Fruit fly (Drosophila melanogaster): Measurements from ENCODE around the gene disco-r.

Gene disco-r

DNA sequence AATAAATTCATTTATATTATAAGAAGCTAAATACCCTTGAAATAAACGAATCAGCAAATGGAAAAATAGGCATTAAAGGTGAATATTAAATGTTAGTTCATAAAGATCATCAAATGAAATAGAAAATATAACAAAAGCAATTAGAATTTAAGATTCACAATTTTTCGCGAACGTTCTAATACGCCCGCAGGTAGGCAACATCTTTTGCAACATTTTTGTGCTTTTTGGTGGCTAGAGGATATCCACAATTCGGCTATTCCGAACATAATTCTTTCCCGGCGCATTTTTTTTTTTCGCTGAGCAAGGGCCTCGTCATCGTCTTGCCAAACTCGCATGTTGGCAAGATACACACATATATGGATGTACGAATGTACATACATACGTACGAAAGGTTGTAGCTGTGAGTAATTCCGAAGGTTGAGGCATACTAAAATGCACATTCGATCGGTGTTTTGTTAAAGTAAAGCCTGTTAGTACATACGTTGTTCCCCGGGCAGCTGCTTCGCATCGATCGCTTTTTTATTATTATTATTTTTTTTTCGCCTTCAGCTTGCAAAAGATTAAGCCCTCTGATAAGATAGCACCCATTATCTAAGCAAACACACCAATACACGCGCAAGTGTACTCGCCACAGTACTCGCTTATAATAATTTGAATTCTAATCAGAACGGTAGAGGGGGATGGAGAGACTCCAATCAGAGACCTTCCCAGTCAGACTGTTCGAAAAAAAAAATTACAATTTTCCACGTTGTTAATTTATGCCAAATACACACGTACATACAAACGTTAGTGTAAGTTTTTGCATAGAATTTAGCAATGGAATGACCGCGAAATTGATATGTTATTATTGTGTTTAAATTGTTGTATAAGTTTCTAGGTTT is 46.2 kb downstream of the disco-r start:
- TF ChIP-seq pan (optimal IDR thresholded peaks at IDR 0.05) (no peak), woc (GFP tag; optimal IDR thresholded peaks at IDR 0.05) (peak; percentile 88), OdsH (GFP tag; optimal IDR thresholded peaks at IDR 0.05) (peak; percentile 60), fru (GFP tag; optimal IDR thresholded peaks at IDR 0.05) (peak; percentile 89), tai (GFP tag; optimal IDR thresholded peaks at IDR 0.05) (no peak), CrebA (GFP tag; optimal IDR thresholded peaks at IDR 0.05; ENCODE audit: borderline replicate concordance) (no peak), sv (GFP tag; optimal IDR thresholded peaks at IDR 0.05) (peak; percentile 21), Sp1 (GFP tag; optimal IDR thresholded peaks at IDR 0.05) (peak; percentile 70), Hnf4 (GFP tag; optimal IDR thresholded peaks at IDR 0.05) (peak; percentile 47), Mio (GFP tag; optimal IDR thresholded peaks at IDR 0.05) (no peak), ey (GFP tag; optimal IDR thresholded peaks at IDR 0.05) (peak; percentile 79), rgr (GFP tag; optimal IDR thresholded peaks at IDR 0.05) (peak; percentile 68), psq (GFP tag; optimal IDR thresholded peaks at IDR 0.05) (peak; percentile 68), dmrt93B (GFP tag; optimal IDR thresholded peaks at IDR 0.05) (peak; percentile 51), Myc (optimal IDR thresholded peaks at IDR 0.05) (no peak), Jra (GFP tag; optimal IDR thresholded peaks at IDR 0.05) (no peak), sage (GFP tag; optimal IDR thresholded peaks at IDR 0.05) (no peak), foxo (GFP tag; optimal IDR thresholded peaks at IDR 0.05) (peak in 1 of 2 experiments; percentile 86), Dif (GFP tag; optimal IDR thresholded peaks at IDR 0.05; ENCODE audit: partially characterized antibody) (no peak), HLH106 (tag; optimal IDR thresholded peaks at IDR 0.05) (peak; percentile 61), h (GFP tag; optimal IDR thresholded peaks at IDR 0.05) (peak; percentile 82), Rel (GFP tag; optimal IDR thresholded peaks at IDR 0.05) (no peak), Rel (tag; optimal IDR thresholded peaks at IDR 0.05) (peak; percentile 73), br (GFP tag; optimal IDR thresholded peaks at IDR 0.05) (peak; percentile 71)

DNA sequence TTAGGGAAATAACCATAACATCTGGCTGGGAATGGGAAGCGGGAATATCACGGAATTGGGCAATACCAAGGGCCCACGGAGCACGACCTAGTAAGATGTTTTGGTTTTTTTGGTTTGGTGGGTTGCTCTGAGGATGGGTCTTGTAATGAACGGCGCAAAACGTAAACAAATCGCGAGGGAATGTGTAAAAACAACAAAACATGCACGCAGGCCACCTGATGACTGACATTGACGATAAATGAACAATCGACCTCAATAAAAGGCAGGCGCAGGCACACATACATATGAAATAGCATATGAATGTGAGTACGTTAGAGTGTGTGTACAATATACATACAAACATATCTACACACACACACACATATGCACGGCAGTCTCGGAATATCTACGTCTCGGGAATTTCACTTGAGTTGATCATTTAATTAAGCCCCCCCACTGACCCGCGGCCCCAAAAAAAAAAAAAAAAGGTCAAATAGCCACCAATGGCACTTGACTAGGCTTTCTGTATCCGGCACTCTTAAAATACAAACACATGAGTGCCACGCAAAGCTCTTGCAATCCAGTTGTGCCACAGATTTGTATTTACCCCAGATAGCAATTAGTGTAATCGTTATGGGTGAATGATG is 47.9 kb downstream of the disco-r start:
- TF ChIP-seq dmrt93B (GFP tag; optimal IDR thresholded peaks at IDR 0.05): no peak
- TF ChIP-seq usp (GFP tag; optimal IDR thresholded peaks at IDR 0.05): no peak
- no peak for TF ChIP-seq N (GFP tag; optimal IDR thresholded peaks at IDR 0.05)
- no peak for TF ChIP-seq lola (GFP tag; optimal IDR thresholded peaks at IDR 0.05)

DNA sequence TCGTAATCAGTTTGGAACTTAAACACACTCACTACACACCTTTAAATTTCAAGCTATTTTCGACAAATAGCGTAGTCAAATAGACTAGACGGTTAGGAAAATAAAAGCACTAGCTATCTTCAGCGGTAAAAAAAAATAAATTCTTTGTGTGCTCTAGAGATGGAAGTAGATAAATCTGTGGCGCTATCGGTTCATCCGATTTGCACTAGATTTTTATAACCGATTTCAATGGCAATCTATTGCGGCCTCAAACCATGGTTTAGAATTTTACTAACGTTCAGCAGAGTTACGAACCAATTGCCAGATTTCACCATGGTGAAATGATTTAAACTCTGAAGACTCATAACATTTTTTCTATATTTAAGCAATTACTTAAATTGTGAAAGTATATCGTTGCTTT is 52.3 kb downstream of the disco-r start:
- no peak for TF ChIP-seq Hr83 (GFP tag; optimal IDR thresholded peaks at IDR 0.05; ENCODE audit: poor library complexity, severe bottlenecking)
- TF ChIP-seq Jra (GFP tag; optimal IDR thresholded peaks at IDR 0.05): no peak
- TF ChIP-seq Sp1 (GFP tag; optimal IDR thresholded peaks at IDR 0.05): no peak
- no peak for TF ChIP-seq ey (GFP tag; optimal IDR thresholded peaks at IDR 0.05)
- TF ChIP-seq CG32264 (GFP tag; optimal IDR thresholded peaks at IDR 0.05): no peak
- TF ChIP-seq GATAd (GFP tag; optimal IDR thresholded peaks at IDR 0.05): no peak
- no peak for TF ChIP-seq dmrt93B (GFP tag; optimal IDR thresholded peaks at IDR 0.05)
- TF ChIP-seq jim (GFP tag; optimal IDR thresholded peaks at IDR 0.05): no peak
- TF ChIP-seq N (GFP tag; optimal IDR thresholded peaks at IDR 0.05): no peak
- no peak for TF ChIP-seq Hr78 (GFP tag; optimal IDR thresholded peaks at IDR 0.05)
- peak; percentile 41 for TF ChIP-seq tai (GFP tag; optimal IDR thresholded peaks at IDR 0.05)
- TF ChIP-seq OdsH (GFP tag; optimal IDR thresholded peaks at IDR 0.05): no peak
- no peak for TF ChIP-seq Dfd (GFP tag; optimal IDR thresholded peaks at IDR 0.05)
- no peak for TF ChIP-seq br (GFP tag; optimal IDR thresholded peaks at IDR 0.05)
- no peak for TF ChIP-seq Abd-B (GFP tag; optimal IDR thresholded peaks at IDR 0.05)
- peak; percentile 27 for TF ChIP-seq h (GFP tag; optimal IDR thresholded peaks at IDR 0.05)
- TF ChIP-seq foxo (GFP tag; optimal IDR thresholded peaks at IDR 0.05): no peak
- TF ChIP-seq CrebA (GFP tag; optimal IDR thresholded peaks at IDR 0.05; ENCODE audit: borderline replicate concordance): no peak
- no peak for TF ChIP-seq Rel (GFP tag; optimal IDR thresholded peaks at IDR 0.05)
- peak; percentile 15 for TF ChIP-seq Rel (tag; optimal IDR thresholded peaks at IDR 0.05)
- peak; percentile 14 for TF ChIP-seq rgr (GFP tag; optimal IDR thresholded peaks at IDR 0.05)
- TF ChIP-seq lola (GFP tag; optimal IDR thresholded peaks at IDR 0.05): no peak
- no peak for TF ChIP-seq usp (GFP tag; optimal IDR thresholded peaks at IDR 0.05)
- TF ChIP-seq fru (GFP tag; optimal IDR thresholded peaks at IDR 0.05): no peak
- peak; percentile 9 for TF ChIP-seq woc (GFP tag; optimal IDR thresholded peaks at IDR 0.05)
- peak; percentile 3 for TF ChIP-seq brk (GFP tag; optimal IDR thresholded peaks at IDR 0.05)
- TF ChIP-seq Vsx2 (GFP tag; optimal IDR thresholded peaks at IDR 0.05; ENCODE audit: partially characterized antibody): no peak
- peak; percentile 65 for TF ChIP-seq Myc (optimal IDR thresholded peaks at IDR 0.05)
- no peak for TF ChIP-seq dsf (GFP tag; optimal IDR thresholded peaks at IDR 0.05; ENCODE audit: borderline replicate concordance)
- TF ChIP-seq HLH106 (tag; optimal IDR thresholded peaks at IDR 0.05): no peak
- no peak for TF ChIP-seq CG9705 (GFP tag; optimal IDR thresholded peaks at IDR 0.05)
- no peak for TF ChIP-seq Dif (GFP tag; optimal IDR thresholded peaks at IDR 0.05; ENCODE audit: partially characterized antibody)
- TF ChIP-seq pan (optimal IDR thresholded peaks at IDR 0.05): no peak
- TF ChIP-seq Mio (GFP tag; optimal IDR thresholded peaks at IDR 0.05): no peak
- no peak for TF ChIP-seq sv (GFP tag; optimal IDR thresholded peaks at IDR 0.05)
- TF ChIP-seq psq (GFP tag; optimal IDR thresholded peaks at IDR 0.05): no peak
- TF ChIP-seq Hnf4 (GFP tag; optimal IDR thresholded peaks at IDR 0.05): no peak
- no peak for TF ChIP-seq dl (GFP tag; optimal IDR thresholded peaks at IDR 0.05; ENCODE audit: insufficient read depth in 1 of 2, partially characterized antibody in 2 of 2)
- no peak for TF ChIP-seq sage (GFP tag; optimal IDR thresholded peaks at IDR 0.05)
